Worm (Caenorhabditis elegans) whole organism, young adult: ENCODE data around the gene syx-16.

ENCODE experiments used
- B0019.2 ChIP-seq: fragments of 200-800 bp; sonication (Bioruptor generic); conservative IDR thresholded peaks from 2 replicates; pipeline ENCODE4 v1.3.6; 2022; ENCODE audit warnings: missing genetic modification reagents, missing genetic modification characterization, missing compliant biosample characterization
- D2030.7 ChIP-seq: fragments of 200-800 bp; sonication (Bioruptor generic); IDR thresholded peaks from 2 replicates; pipeline ENCODE4 v1.3.6; 2022; ENCODE audit warnings: missing genetic modification reagents, missing genetic modification characterization, missing compliant biosample characterization
- F37B4.10 ChIP-seq: fragments of 200-800 bp; sonication (Bioruptor generic); IDR thresholded peaks from 2 replicates; pipeline ENCODE4 v1.3.6; 2022; ENCODE audit warnings: missing genetic modification characterization, missing compliant biosample characterization
- F49E8.2 ChIP-seq: sonication (generic microtip); optimal IDR thresholded peaks from 3 replicates; lab custom pipeline; 2017; ENCODE audit warnings: missing genetic modification characterization, mild to moderate bottlenecking, missing compliant biosample characterization, antibody characterized with exemption, moderate library complexity; ENCODE audit not compliant: insufficient read depth
- K11D2.4 ChIP-seq: fragments of 200-800 bp; sonication (Bioruptor generic); IDR thresholded peaks from 2 replicates; pipeline ENCODE4 v1.3.6; 2022; ENCODE audit warnings: missing genetic modification reagents, missing genetic modification characterization, missing compliant biosample characterization
- Y53F4B.3 ChIP-seq: fragments of 200-800 bp; sonication (Bioruptor generic); IDR thresholded peaks from 2 replicates; pipeline ENCODE4 v1.3.6; 2022; ENCODE audit warnings: missing genetic modification reagents, missing genetic modification characterization, missing compliant biosample characterization
- Y79H2A.3 ChIP-seq: fragments of 200-800 bp; sonication (Bioruptor generic); conservative IDR thresholded peaks from 2 replicates; pipeline ENCODE4 v1.3.6; 2022; ENCODE audit warnings: missing genetic modification reagents, missing genetic modification characterization, missing compliant biosample characterization
- ZK185.1 ChIP-seq: sonication (generic microtip); optimal IDR thresholded peaks from 2 replicates; lab custom pipeline; 2016; ENCODE audit warnings: mild to moderate bottlenecking, missing genetic modification characterization, missing compliant biosample characterization; ENCODE audit not compliant: poor library complexity, severe bottlenecking
- akir-1 ChIP-seq: fragments of 200-800 bp; sonication (Bioruptor generic); optimal IDR thresholded peaks from 2 replicates; lab custom pipeline; 2018; ENCODE audit warnings: mild to moderate bottlenecking, missing genetic modification characterization, moderate library complexity, missing compliant biosample characterization
- ama-1 ChIP-seq, 3 experiments: fragments of 150-350 bp in 1 of 3; sonication (generic microtip) in 2 of 3; optimal IDR thresholded peaks; 2 replicates each; lab custom pipeline; 2014 to 2018; ENCODE audit warnings: missing biosample characterization in 2 of 3, missing genetic modification characterization in 2 of 3, missing genetic modification reagents in 2 of 3
- aptf-2 ChIP-seq: fragments of 200-800 bp; sonication (Bioruptor generic); conservative IDR thresholded peaks from 2 replicates; pipeline ENCODE4 v1.3.6; 2022; ENCODE audit warnings: missing genetic modification reagents, missing genetic modification characterization, missing compliant biosample characterization
- atf-7 ChIP-seq: sonication (generic microtip); optimal IDR thresholded peaks from 2 replicates; lab custom pipeline; 2017; ENCODE audit warnings: mild to moderate bottlenecking, missing genetic modification characterization, missing compliant biosample characterization
- attf-6 ChIP-seq: fragments of 200-800 bp; sonication (Bioruptor generic); IDR thresholded peaks from 2 replicates; pipeline ENCODE4 v1.3.6; 2022; ENCODE audit warnings: missing genetic modification reagents, missing genetic modification characterization, missing compliant biosample characterization
- ccch-3 ChIP-seq: fragments of 200-800 bp; sonication (Bioruptor generic); optimal IDR thresholded peaks from 2 replicates; lab custom pipeline; 2018; ENCODE audit warnings: mild to moderate bottlenecking, missing genetic modification characterization, missing compliant biosample characterization
- ceh-79 ChIP-seq: sonication (generic microtip); optimal IDR thresholded peaks from 2 replicates; lab custom pipeline; 2017; ENCODE audit warnings: mild to moderate bottlenecking, missing genetic modification characterization, missing compliant biosample characterization
- chd-7 ChIP-seq: sonication (generic microtip); optimal IDR thresholded peaks from 2 replicates; lab custom pipeline; 2016; ENCODE audit warnings: mild to moderate bottlenecking, missing genetic modification characterization, moderate library complexity, missing compliant biosample characterization
- dox-1 ChIP-seq: fragments of 200-800 bp; sonication (Bioruptor generic); IDR thresholded peaks from 2 replicates; pipeline ENCODE4 v1.3.6; 2022; ENCODE audit warnings: missing genetic modification reagents, missing genetic modification characterization, missing compliant biosample characterization
- egrh-3 ChIP-seq: fragments of 200-800 bp; sonication (Bioruptor generic); IDR thresholded peaks from 2 replicates; pipeline ENCODE4 v1.3.6; 2022; ENCODE audit warnings: missing genetic modification reagents, missing genetic modification characterization, missing compliant biosample characterization
- ets-4 ChIP-seq: fragments of 200-800 bp; sonication (Bioruptor generic); optimal IDR thresholded peaks from 2 replicates; lab custom pipeline; 2018; ENCODE audit warnings: mild to moderate bottlenecking, missing genetic modification characterization, missing compliant biosample characterization
- him-1 ChIP-seq: sonication (generic microtip); optimal IDR thresholded peaks from 2 replicates; lab custom pipeline; 2016; ENCODE audit warnings: missing genotype, missing genetic modification reagents, missing genetic modification characterization, missing compliant biosample characterization
- hmg-1.2 ChIP-seq: fragments of 200-800 bp; sonication (Bioruptor generic); IDR thresholded peaks from 2 replicates; pipeline ENCODE4 v1.3.6; 2022; ENCODE audit warnings: missing genetic modification reagents, missing genetic modification characterization, missing compliant biosample characterization
- let-607 ChIP-seq, 2 experiments: fragments of 200-800 bp in 1 of 2; sonication (Bioruptor generic) in 1 of 2; sonication (generic microtip) in 1 of 2; optimal IDR thresholded peaks; 2 replicates each; lab custom pipeline; 2016 to 2018; ENCODE audit warnings: mild to moderate bottlenecking in 2 of 2, missing compliant biosample characterization in 2 of 2, missing genetic modification characterization in 2 of 2, moderate library complexity in 2 of 2, missing genotype in 1 of 2
- lin-35 ChIP-seq, 3 experiments: fragments of 150-350 bp in 2 of 3; sonication (generic microtip) in 1 of 3; optimal IDR thresholded peaks; 2 replicates each; lab custom pipeline; 2014 to 2018; ENCODE audit warnings: missing biosample characterization in 3 of 3, missing genetic modification characterization in 3 of 3, missing genetic modification reagents in 3 of 3
- lin-40 ChIP-seq: sonication (generic microtip); optimal IDR thresholded peaks from 2 replicates; lab custom pipeline; 2016; ENCODE audit warnings: missing genetic modification characterization, mild to moderate bottlenecking, missing compliant biosample characterization, missing genotype, missing genetic modification reagents
- lsl-1 ChIP-seq: fragments of 200-800 bp; sonication (Bioruptor generic); optimal IDR thresholded peaks from 2 replicates; lab custom pipeline; 2018; ENCODE audit warnings: mild to moderate bottlenecking, missing genetic modification characterization, moderate library complexity, missing compliant biosample characterization
- madf-3 ChIP-seq: fragments of 200-800 bp; sonication (Bioruptor generic); IDR thresholded peaks from 2 replicates; pipeline ENCODE4 v1.3.6; 2022; ENCODE audit warnings: missing genetic modification reagents, missing genetic modification characterization, missing compliant biosample characterization
- madf-6 ChIP-seq: fragments of 200-800 bp; sonication (Bioruptor generic); IDR thresholded peaks from 2 replicates; pipeline ENCODE4 v1.3.6; 2022; ENCODE audit warnings: missing genetic modification reagents, missing genetic modification characterization, missing compliant biosample characterization
- madf-8 ChIP-seq: fragments of 200-800 bp; sonication (Bioruptor generic); conservative IDR thresholded peaks from 2 replicates; pipeline ENCODE4 v1.3.6; 2022; ENCODE audit warnings: missing genetic modification reagents, missing genetic modification characterization, missing compliant biosample characterization
- nfya-2 ChIP-seq: fragments of 200-800 bp; sonication (Bioruptor generic); IDR thresholded peaks from 2 replicates; pipeline ENCODE4 v1.3.6; 2022; ENCODE audit warnings: missing genetic modification reagents, missing genetic modification characterization, missing compliant biosample characterization
- nfyb-1 ChIP-seq: fragments of 200-800 bp; sonication (Bioruptor generic); IDR thresholded peaks from 2 replicates; pipeline ENCODE4 v1.3.6; 2022; ENCODE audit warnings: missing genetic modification reagents, missing genetic modification characterization, missing compliant biosample characterization
- pha-4 ChIP-seq: fragments of 150-350 bp; sonication (generic microtip); optimal IDR thresholded peaks from 2 replicates; lab custom pipeline; 2014; ENCODE audit warnings: missing biosample characterization, missing genetic modification reagents, missing genetic modification characterization
- somi-1 ChIP-seq: fragments of 200-800 bp; sonication (Bioruptor generic); optimal IDR thresholded peaks from 2 replicates; lab custom pipeline; 2018; ENCODE audit warnings: mild to moderate bottlenecking, missing genetic modification characterization, missing compliant biosample characterization
- sptf-2 ChIP-seq: fragments of 200-800 bp; sonication (Bioruptor generic); optimal IDR thresholded peaks from 2 replicates; lab custom pipeline; 2018; ENCODE audit warnings: mild to moderate bottlenecking, missing genetic modification characterization, missing compliant biosample characterization
- tbx-9 ChIP-seq: sonication (generic microtip); optimal IDR thresholded peaks from 2 replicates; lab custom pipeline; 2016; ENCODE audit warnings: borderline replicate concordance, missing genetic modification characterization, inconsistent platforms, missing compliant biosample characterization
- tlf-1 ChIP-seq: fragments of 200-800 bp; sonication (Bioruptor generic); optimal IDR thresholded peaks from 2 replicates; lab custom pipeline; 2018; ENCODE audit warnings: mild to moderate bottlenecking, missing genetic modification characterization, missing compliant biosample characterization
- unc-62 ChIP-seq: fragments of 150-350 bp; optimal IDR thresholded peaks from 2 replicates; lab custom pipeline; 2014; ENCODE audit warnings: missing biosample characterization, missing genetic modification reagents, missing genetic modification characterization
- xnd-1 ChIP-seq: sonication (generic microtip); optimal IDR thresholded peaks from 2 replicates; lab custom pipeline; 2016; ENCODE audit warnings: missing genotype, missing genetic modification reagents, missing genetic modification characterization, missing compliant biosample characterization
- ztf-22 ChIP-seq: fragments of 200-800 bp; sonication (Bioruptor generic); optimal IDR thresholded peaks from 2 replicates; lab custom pipeline; 2018; ENCODE audit warnings: mild to moderate bottlenecking, missing genetic modification characterization, moderate library complexity, missing compliant biosample characterization
- ztf-25 ChIP-seq: fragments of 200-800 bp; sonication (Bioruptor generic); IDR thresholded peaks from 2 replicates; pipeline ENCODE4 v1.3.6; 2022; ENCODE audit warnings: missing genetic modification reagents, missing genetic modification characterization, missing compliant biosample characterization
- ztf-28 ChIP-seq: fragments of 200-800 bp; sonication (Bioruptor generic); IDR thresholded peaks from 2 replicates; pipeline ENCODE4 v1.3.6; 2022; ENCODE audit warnings: missing genetic modification reagents, missing genetic modification characterization, missing compliant biosample characterization
- ztf-6 ChIP-seq: fragments of 200-800 bp; sonication (Bioruptor generic); IDR thresholded peaks from 2 replicates; pipeline ENCODE4 v1.3.6; 2022; ENCODE audit warnings: missing genetic modification reagents, missing genetic modification characterization, missing compliant biosample characterization

syx-16 gene

ce11 chrIII:5241854-5242253 lies 32.9 kb upstream of the syx-16 start:
- TF ChIP-seq F37B4.10 (GFP tag; lab: Robert Waterston, UW): 0 out of 2 replicates have a peak, but pooled peaks have one; percentile 53
- no peak for TF ChIP-seq K11D2.4 (GFP tag; lab: Robert Waterston, UW)

ce11 chrIII:5236104-5236503 lies 27.2 kb upstream of the syx-16 start, which contains the start of gene prx-10:
prx-10 (plus strand) TSS chrIII:5236404.
- TF ChIP-seq nfya-2 (GFP tag; lab: Robert Waterston, UW): no peak

ce11 chrIII:5234312-5234711 lies 25.4 kb upstream of the syx-16 start, which contains the start of gene mrps-26:
mrps-26 (plus strand) TSS chrIII:5234612.
- TF ChIP-seq ztf-28 (GFP tag; lab: Robert Waterston, UW) (no peak), ama-1 (optimal IDR thresholded peaks at IDR 0.05; lab: Kevin White, UChicago) (no peak), ama-1 (GFP tag; optimal IDR thresholded peaks at IDR 0.05; lab: Kevin White, UChicago) (no peak), lin-35 (GFP tag; optimal IDR thresholded peaks at IDR 0.05; lab: Kevin White, UChicago) (peak in 1 of 3 experiments; percentile 1)

ce11 chrIII:5233140-5233539 lies 24.2 kb upstream of the syx-16 start:
- no peak for TF ChIP-seq ZK185.1 (tag; lab: Kevin White, UChicago)
- no peak for TF ChIP-seq akir-1 (GFP tag; lab: Kevin White, UChicago)
- no peak for TF ChIP-seq unc-62 (GFP tag; lab: Kevin White, UChicago)
- TF ChIP-seq ccch-3 (GFP tag; lab: Kevin White, UChicago): no peak
- no peak for TF ChIP-seq ztf-22 (GFP tag; lab: Kevin White, UChicago)
- TF ChIP-seq sptf-2 (GFP tag; lab: Kevin White, UChicago): no peak
- TF ChIP-seq ceh-79 (tag; lab: Kevin White, UChicago): no peak
- no peak for TF ChIP-seq aptf-2 (GFP tag; lab: Robert Waterston, UW)
- no peak for TF ChIP-seq tbx-9 (tag; lab: Kevin White, UChicago)
- no peak for TF ChIP-seq pha-4
- no peak for TF ChIP-seq D2030.7
- no peak for TF ChIP-seq attf-6
- TF ChIP-seq chd-7 (tag; lab: Kevin White, UChicago): no peak
- no peak for TF ChIP-seq somi-1 (GFP tag; lab: Kevin White, UChicago)
- TF ChIP-seq hmg-1.2: no peak
- no peak for TF ChIP-seq let-607 (tag; optimal IDR thresholded peaks at IDR 0.05; lab: Kevin White, UChicago)
- TF ChIP-seq, all 124 proteins: peak for 0

- peak; percentile 9 for TF ChIP-seq ets-4
- TF ChIP-seq egrh-3: no peak
- TF ChIP-seq F49E8.2 (tag; lab: Kevin White, UChicago): peak; percentile 91
- peak; percentile 93 for TF ChIP-seq chd-7 (tag; lab: Kevin White, UChicago)
- peak; percentile 91 for TF ChIP-seq nfyb-1
- TF ChIP-seq xnd-1 (tag; lab: Kevin White, UChicago): peak; percentile 43
- TF ChIP-seq atf-7 (tag; lab: Kevin White, UChicago): peak; percentile 79
- 0 out of 2 replicates have a peak, but pooled peaks have one; percentile 34 for TF ChIP-seq Y79H2A.3 (GFP tag; lab: Robert Waterston, UW)
- peak; percentile 84 for TF ChIP-seq madf-6 (GFP tag; lab: Robert Waterston, UW)
- no peak for TF ChIP-seq ztf-6
- TF ChIP-seq ztf-25 (GFP tag; lab: Robert Waterston, UW): no peak
- peak; percentile 59 for TF ChIP-seq dox-1
- no peak for TF ChIP-seq B0019.2 (GFP tag; lab: Robert Waterston, UW)
- peak; percentile 80; the same call in 1 of the 2 replicates for TF ChIP-seq madf-3 (GFP tag; lab: Robert Waterston, UW)
- peak; percentile 3 for TF ChIP-seq him-1 (tag; lab: Kevin White, UChicago)
- no peak for TF ChIP-seq madf-8 (GFP tag; lab: Robert Waterston, UW)
- peak; percentile 44; the same call in 1 of the 2 replicates for TF ChIP-seq hmg-1.2
- TF ChIP-seq lsl-1 (GFP tag; lab: Kevin White, UChicago): peak; percentile 44
- no peak for TF ChIP-seq Y53F4B.3 (GFP tag; lab: Robert Waterston, UW)
- peak; percentile 89 for TF ChIP-seq tlf-1
- TF ChIP-seq lin-40: peak; percentile 53
Measured at ce11 chrIII:5230415-5230814, 21.5 kb upstream of the syx-16 start, which contains the start of gene prmt-5. prmt-5 (plus strand) TSS chrIII:5230555.
